Fruit fly (Drosophila melanogaster) whole organism, embryonic: ENCODE results near the gene CG14300.

Experiments
- Antp ChIP-seq: fragments of 200-800 bp; sonication (Bioruptor generic); optimal IDR thresholded peaks from 3 replicates; lab custom pipeline; 2016; ENCODE audit warnings: missing biosample characterization, missing genetic modification characterization
- CG10267 ChIP-seq: fragments of 200-800 bp; sonication (Bioruptor generic); optimal IDR thresholded peaks from 2 replicates; lab custom pipeline; 2018; ENCODE audit warnings: missing biosample characterization, mild to moderate bottlenecking, missing genetic modification characterization, moderate library complexity
- CG10462 ChIP-seq: fragments of 200-800 bp; sonication (Bioruptor generic); optimal IDR thresholded peaks from 2 replicates; lab custom pipeline; 2016; ENCODE audit warnings: missing biosample characterization, missing genetic modification characterization
- CG11398 ChIP-seq: fragments of 200-800 bp; sonication (Bioruptor generic); optimal IDR thresholded peaks from 2 replicates; lab custom pipeline; 2016; ENCODE audit warnings: missing biosample characterization, missing genetic modification characterization
- CG11456 ChIP-seq: fragments of 200-800 bp; sonication (Bioruptor generic); IDR thresholded peaks from 3 replicates; pipeline ENCODE4 v1.3.6; 2022; ENCODE audit warnings: missing biosample characterization, missing genetic modification characterization
- CG14014 ChIP-seq: fragments of 200-800 bp; sonication (Bioruptor generic); IDR thresholded peaks from 2 replicates; pipeline ENCODE4 v1.3.6; 2022; ENCODE audit warnings: missing biosample characterization, missing genetic modification characterization
- CG15601 ChIP-seq: fragments of 200-800 bp; sonication (Bioruptor generic); optimal IDR thresholded peaks from 3 replicates; lab custom pipeline; 2019; ENCODE audit warnings: missing biosample characterization, mild to moderate bottlenecking, missing genetic modification characterization, moderate library complexity
- CG18262 ChIP-seq: fragments of 200-800 bp; optimal IDR thresholded peaks from 3 replicates; lab custom pipeline; 2019; ENCODE audit warnings: missing biosample characterization, mild to moderate bottlenecking, missing genetic modification characterization, moderate library complexity
- CG2875 ChIP-seq: fragments of 200-800 bp; sonication (Bioruptor generic); optimal IDR thresholded peaks from 2 replicates; lab custom pipeline; 2017; ENCODE audit warnings: missing biosample characterization, mild to moderate bottlenecking, missing genetic modification characterization, missing genetic modification reagents
- CG30403 ChIP-seq: fragments of 200-800 bp; sonication (Bioruptor generic); optimal IDR thresholded peaks from 3 replicates; lab custom pipeline; 2016; ENCODE audit warnings: missing biosample characterization, missing genetic modification characterization
- CG34422 ChIP-seq: fragments of 200-800 bp; sonication (Bioruptor generic); IDR thresholded peaks from 3 replicates; pipeline ENCODE4 v1.3.6; 2022; ENCODE audit warnings: missing biosample characterization, missing genetic modification characterization
- CG4404 ChIP-seq: fragments of 200-800 bp; sonication (Bioruptor generic); IDR thresholded peaks from 2 replicates; pipeline ENCODE4 v1.3.6; 2022; ENCODE audit warnings: missing biosample characterization, missing genetic modification characterization
- CG4730 ChIP-seq: fragments of 200-800 bp; sonication (Bioruptor generic); IDR thresholded peaks from 2 replicates; pipeline ENCODE4 v1.3.6; 2022; ENCODE audit warnings: missing biosample characterization, missing genetic modification characterization
- CG6654 ChIP-seq: fragments of 200-800 bp; sonication (Bioruptor generic); optimal IDR thresholded peaks from 2 replicates; lab custom pipeline; 2017; ENCODE audit warnings: missing biosample characterization, mild to moderate bottlenecking, missing genetic modification characterization
- CG8944 ChIP-seq: fragments of 200-800 bp; sonication (Bioruptor generic); optimal IDR thresholded peaks from 3 replicates; lab custom pipeline; 2016; ENCODE audit warnings: missing biosample characterization, missing genetic modification characterization
- Camta ChIP-seq: fragments of 200-800 bp; sonication (Bioruptor generic); optimal IDR thresholded peaks from 2 replicates; lab custom pipeline; 2016; ENCODE audit warnings: missing biosample characterization, missing genetic modification characterization
- Dip3 ChIP-seq: fragments of 200-800 bp; sonication (Bioruptor generic); optimal IDR thresholded peaks from 3 replicates; lab custom pipeline; 2016; ENCODE audit warnings: missing biosample characterization, missing genetic modification characterization
- Doc3 ChIP-seq: fragments of 200-800 bp; sonication (Bioruptor generic); IDR thresholded peaks from 3 replicates; pipeline ENCODE4 v1.3.6; 2022; ENCODE audit warnings: missing biosample characterization, missing genetic modification characterization; ENCODE audit not compliant: partially characterized antibody
- Drgx ChIP-seq: fragments of 200-800 bp; sonication (Bioruptor generic); IDR thresholded peaks from 2 replicates; pipeline ENCODE4 v1.3.6; 2022; ENCODE audit warnings: missing biosample characterization, missing genetic modification characterization
- GATAe ChIP-seq: fragments of 200-800 bp; sonication (Bioruptor generic); conservative IDR thresholded peaks from 2 replicates; pipeline ENCODE4 v1.3.6; 2022; ENCODE audit warnings: missing biosample characterization, missing genetic modification characterization
- HmgZ ChIP-seq: fragments of 200-800 bp; sonication (Bioruptor generic); optimal IDR thresholded peaks from 2 replicates; lab custom pipeline; 2018; ENCODE audit warnings: missing biosample characterization, mild to moderate bottlenecking, missing genetic modification characterization
- Hr78 ChIP-seq, 2 experiments: fragments of 200-800 bp in 1 of 2; fragments of >200 bp in 1 of 2; sonication (Bioruptor generic) in 1 of 2; optimal IDR thresholded peaks; 2 replicates each; lab custom pipeline; 2017 to 2019; ENCODE audit warnings: missing biosample characterization in 2 of 2, missing genetic modification characterization in 2 of 2, mild to moderate bottlenecking in 1 of 2, moderate library complexity in 1 of 2
- Mes4 ChIP-seq: fragments of 200-800 bp; sonication (Bioruptor generic); optimal IDR thresholded peaks from 2 replicates; lab custom pipeline; 2016; ENCODE audit warnings: missing biosample characterization, missing genetic modification characterization
- Neu2 ChIP-seq: fragments of 200-800 bp; sonication (Bioruptor generic); optimal IDR thresholded peaks from 3 replicates; lab custom pipeline; 2016; ENCODE audit warnings: missing biosample characterization, missing genetic modification characterization, borderline replicate concordance
- Optix ChIP-seq: fragments of 200-800 bp; sonication (Bioruptor generic); IDR thresholded peaks from 3 replicates; pipeline ENCODE4 v1.3.6; 2022; ENCODE audit warnings: missing biosample characterization, missing genetic modification characterization
- ac ChIP-seq: fragments of 200-800 bp; sonication (Bioruptor generic); optimal IDR thresholded peaks from 3 replicates; lab custom pipeline; 2017; ENCODE audit warnings: missing biosample characterization, mild to moderate bottlenecking, missing genetic modification characterization
- ase ChIP-seq: fragments of 200-800 bp; sonication (Bioruptor generic); IDR thresholded peaks from 3 replicates; pipeline ENCODE4 v1.3.6; 2022; ENCODE audit warnings: missing biosample characterization, missing genetic modification characterization
- az2 ChIP-seq: fragments of 200-800 bp; sonication (Bioruptor generic); optimal IDR thresholded peaks from 3 replicates; lab custom pipeline; 2016; ENCODE audit warnings: missing biosample characterization, missing genetic modification characterization
- bbx ChIP-seq: fragments of 200-800 bp; sonication (Bioruptor generic); IDR thresholded peaks from 2 replicates; pipeline ENCODE4 v1.3.6; 2022; ENCODE audit warnings: missing biosample characterization, missing genetic modification characterization; ENCODE audit not compliant: partially characterized antibody
- cato ChIP-seq: fragments of 200-800 bp; sonication (Bioruptor generic); optimal IDR thresholded peaks from 2 replicates; lab custom pipeline; 2016; ENCODE audit warnings: missing biosample characterization, missing genetic modification characterization, borderline replicate concordance
- corto ChIP-seq: fragments of 200-800 bp; sonication (Bioruptor generic); optimal IDR thresholded peaks from 2 replicates; lab custom pipeline; 2016; ENCODE audit warnings: missing biosample characterization, mild to moderate bottlenecking, missing genetic modification characterization, moderate library complexity
- cwo ChIP-seq: fragments of 200-800 bp; sonication (Bioruptor generic); optimal IDR thresholded peaks from 3 replicates; lab custom pipeline; 2017; ENCODE audit warnings: missing biosample characterization, missing genetic modification characterization, mild to moderate bottlenecking, moderate library complexity, missing genetic modification reagents
- dan ChIP-seq: fragments of 200-800 bp; sonication (Bioruptor generic); IDR thresholded peaks from 2 replicates; pipeline ENCODE4 v1.3.6; 2022; ENCODE audit warnings: missing biosample characterization, missing genetic modification characterization
- dm ChIP-seq: fragments of 200-800 bp; sonication (Bioruptor generic); optimal IDR thresholded peaks from 3 replicates; lab custom pipeline; 2016; ENCODE audit warnings: missing biosample characterization, missing genetic modification characterization
- exex ChIP-seq: fragments of 200-800 bp; sonication (Bioruptor generic); optimal IDR thresholded peaks from 4 replicates; lab custom pipeline; 2018; ENCODE audit warnings: missing biosample characterization, mild to moderate bottlenecking, missing genetic modification characterization, moderate library complexity
- gfzf ChIP-seq: fragments of 200-800 bp; sonication (Bioruptor generic); optimal IDR thresholded peaks from 2 replicates; lab custom pipeline; 2016; ENCODE audit warnings: missing biosample characterization, mild to moderate bottlenecking, missing genetic modification characterization, moderate library complexity
- gsb-n ChIP-seq: fragments of 200-800 bp; sonication (Bioruptor generic); optimal IDR thresholded peaks from 3 replicates; lab custom pipeline; 2018; ENCODE audit warnings: missing biosample characterization, mild to moderate bottlenecking, missing genetic modification characterization
- her ChIP-seq: fragments of 200-800 bp; sonication (Bioruptor generic); optimal IDR thresholded peaks from 2 replicates; lab custom pipeline; 2016; ENCODE audit warnings: missing biosample characterization, missing genetic modification characterization
- jing ChIP-seq: fragments of 200-800 bp; sonication (Bioruptor generic); optimal IDR thresholded peaks from 2 replicates; lab custom pipeline; 2018; ENCODE audit warnings: missing biosample characterization, mild to moderate bottlenecking, missing genetic modification characterization
- kay ChIP-seq: fragments of 200-800 bp; sonication (Bioruptor generic); optimal IDR thresholded peaks from 2 replicates; lab custom pipeline; 2016; ENCODE audit warnings: missing biosample characterization, missing genetic modification characterization
- lov ChIP-seq, 2 experiments: fragments of 200-800 bp in 1 of 2; fragments of >200 bp in 1 of 2; sonication (Bioruptor generic) in 1 of 2; IDR thresholded peaks in 1 of 2; optimal IDR thresholded peaks in 1 of 2; 2 replicates in 1 of 2; 3 replicates in 1 of 2; pipeline versions ENCODE4 v1.3.6 to Lab custom; 2017 to 2022; ENCODE audit warnings: missing biosample characterization in 1 of 2, missing genetic modification characterization in 1 of 2
- odd ChIP-seq: fragments of 200-800 bp; sonication (Bioruptor generic); optimal IDR thresholded peaks from 2 replicates; lab custom pipeline; 2017; ENCODE audit warnings: missing biosample characterization, mild to moderate bottlenecking, missing genetic modification characterization
- org-1 ChIP-seq: fragments of 200-800 bp; sonication (Bioruptor generic); optimal IDR thresholded peaks from 2 replicates; lab custom pipeline; 2017; ENCODE audit warnings: missing biosample characterization, missing genetic modification characterization
- pan ChIP-seq, 4 experiments: fragments of >200 bp in 3 of 4; fragments of 200-800 bp in 1 of 4; sonication (Bioruptor generic) in 1 of 4; optimal IDR thresholded peaks in 3 of 4; IDR thresholded peaks in 1 of 4; 2 replicates each; pipeline versions ENCODE4 v1.3.6 to Lab custom; 2017 to 2022; ENCODE audit warnings: missing biosample characterization in 2 of 4, missing genetic modification characterization in 2 of 4, mixed read lengths in 1 of 4
- pnt ChIP-seq: fragments of 200-800 bp; sonication (Bioruptor generic); optimal IDR thresholded peaks from 3 replicates; lab custom pipeline; 2016; ENCODE audit warnings: missing biosample characterization, missing genetic modification characterization
- slp2 ChIP-seq: fragments of 200-800 bp; sonication (Bioruptor generic); optimal IDR thresholded peaks from 2 replicates; lab custom pipeline; 2016; ENCODE audit warnings: missing biosample characterization, missing genetic modification characterization
- sna ChIP-seq: fragments of 200-800 bp; sonication (Bioruptor generic); IDR thresholded peaks from 2 replicates; pipeline ENCODE4 v1.3.6; 2022; ENCODE audit warnings: missing biosample characterization, missing genetic modification characterization; ENCODE audit not compliant: partially characterized antibody
- ttk ChIP-seq: fragments of 200-800 bp; sonication (Bioruptor generic); IDR thresholded peaks from 2 replicates; pipeline ENCODE4 v2.1.2; 2022; ENCODE audit warnings: missing biosample characterization, missing genetic modification characterization

Gene CG14300

dm6 chr3R:18658945-18659642 lies 34.4 kb downstream of the CG14300 start, which contains the start of the genes CG31224 and CstF64 (continued):
- peak; percentile 71 for TF ChIP-seq her (GFP tag; lab: Kevin White, UChicago)
- peak; percentile 79 for TF ChIP-seq slp2 (GFP tag; lab: Kevin White, UChicago)
- no peak for TF ChIP-seq sna
- no peak for TF ChIP-seq lov (optimal IDR thresholded peaks at IDR 0.05; lab: Kevin White, UChicago)
- peak; percentile 50; the same call in 1 of the 3 replicates for TF ChIP-seq lov (GFP tag; IDR thresholded peaks at IDR 0.05; lab: Robert Waterston, UW)
- TF ChIP-seq bbx (GFP tag; lab: Robert Waterston, UW): no peak
- peak; percentile 82 for TF ChIP-seq ttk (GFP tag; lab: Robert Waterston, UW)
- peak; percentile 67 for TF ChIP-seq CG2875 (GFP tag; lab: Kevin White, UChicago)
- peak; percentile 55 for TF ChIP-seq cwo (GFP tag; lab: Kevin White, UChicago)
- no peak for TF ChIP-seq odd (GFP tag; lab: Kevin White, UChicago)
- peak; percentile 79 for TF ChIP-seq HmgZ
- TF ChIP-seq kay (GFP tag; lab: Kevin White, UChicago): peak; percentile 71
- TF ChIP-seq Optix: peak; percentile 56; the same call in 1 of the 3 replicates
- no peak for TF ChIP-seq ac (GFP tag; lab: Kevin White, UChicago)
- TF ChIP-seq Drgx (GFP tag; lab: Robert Waterston, UW): peak; percentile 63
- peak; percentile 79 for TF ChIP-seq Mes4
- TF ChIP-seq dan (GFP tag; lab: Robert Waterston, UW): no peak
- peak; percentile 97 for TF ChIP-seq CG10267 (tag; lab: Kevin White, UChicago)
- peak; percentile 90 for TF ChIP-seq CG8944 (GFP tag; lab: Kevin White, UChicago)
- TF ChIP-seq gfzf (GFP tag; lab: Kevin White, UChicago): peak; percentile 55
- TF ChIP-seq jing (GFP tag; lab: Kevin White, UChicago): peak; percentile 65
- TF ChIP-seq corto (GFP tag; lab: Kevin White, UChicago): no peak
- peak; percentile 83 for TF ChIP-seq dm (GFP tag; lab: Kevin White, UChicago)
- TF ChIP-seq pan (optimal IDR thresholded peaks at IDR 0.05; lab: Kevin White, UChicago): no peak
- peak in 1 of 2 experiments; percentile 90 for TF ChIP-seq pan (GFP tag; optimal IDR thresholded peaks at IDR 0.05 in 1 of 2, IDR thresholded peaks at IDR 0.05 in 1 of 2)
- no peak for TF ChIP-seq Neu2
- TF ChIP-seq cato (GFP tag; lab: Kevin White, UChicago): peak; percentile 78
- peak; percentile 72; the same call in 2 of the 3 replicates for TF ChIP-seq ase
- TF ChIP-seq CG30403 (GFP tag; lab: Kevin White, UChicago): peak; percentile 94
- peak; percentile 85 for TF ChIP-seq pnt (GFP tag; lab: Kevin White, UChicago)
- peak; percentile 50 for TF ChIP-seq exex (tag; lab: Kevin White, UChicago)
- peak; percentile 81 for TF ChIP-seq CG14014
- TF ChIP-seq org-1 (GFP tag; lab: Kevin White, UChicago): peak; percentile 57
- TF ChIP-seq Doc3 (GFP tag; lab: Robert Waterston, UW): no peak
- TF ChIP-seq CG4730: peak; percentile 79
- TF ChIP-seq Hr78 (GFP tag; optimal IDR thresholded peaks at IDR 0.05; lab: Kevin White, UChicago): no peak
- TF ChIP-seq CG18262: peak; percentile 81
- peak; percentile 84 for TF ChIP-seq Camta (GFP tag; lab: Kevin White, UChicago)
- 0 out of 2 replicates have a peak, but pooled peaks have one; percentile 51 for TF ChIP-seq GATAe
- peak; percentile 64 for TF ChIP-seq CG10462 (GFP tag; lab: Kevin White, UChicago)
- TF ChIP-seq CG15601 (tag; lab: Kevin White, UChicago): peak; percentile 74
- TF ChIP-seq CG6654 (GFP tag; lab: Kevin White, UChicago): peak; percentile 42
- TF ChIP-seq CG4404 (GFP tag; lab: Robert Waterston, UW): peak; percentile 74
- TF ChIP-seq CG11456 (GFP tag; lab: Robert Waterston, UW): peak; percentile 85
- peak; percentile 89 for TF ChIP-seq Dip3 (GFP tag; lab: Kevin White, UChicago)
- TF ChIP-seq CG11398: peak; percentile 57
- peak; percentile 88 for TF ChIP-seq Antp
- TF ChIP-seq az2 (GFP tag; lab: Kevin White, UChicago): peak; percentile 83
- TF ChIP-seq CG34422 (GFP tag; lab: Robert Waterston, UW): peak; percentile 79; the same call in 1 of the 3 replicates
- no peak for TF ChIP-seq gsb-n (tag; lab: Kevin White, UChicago)
